Fruit fly (Drosophila melanogaster): ENCODE data around the gene CG42523.

DNA sequence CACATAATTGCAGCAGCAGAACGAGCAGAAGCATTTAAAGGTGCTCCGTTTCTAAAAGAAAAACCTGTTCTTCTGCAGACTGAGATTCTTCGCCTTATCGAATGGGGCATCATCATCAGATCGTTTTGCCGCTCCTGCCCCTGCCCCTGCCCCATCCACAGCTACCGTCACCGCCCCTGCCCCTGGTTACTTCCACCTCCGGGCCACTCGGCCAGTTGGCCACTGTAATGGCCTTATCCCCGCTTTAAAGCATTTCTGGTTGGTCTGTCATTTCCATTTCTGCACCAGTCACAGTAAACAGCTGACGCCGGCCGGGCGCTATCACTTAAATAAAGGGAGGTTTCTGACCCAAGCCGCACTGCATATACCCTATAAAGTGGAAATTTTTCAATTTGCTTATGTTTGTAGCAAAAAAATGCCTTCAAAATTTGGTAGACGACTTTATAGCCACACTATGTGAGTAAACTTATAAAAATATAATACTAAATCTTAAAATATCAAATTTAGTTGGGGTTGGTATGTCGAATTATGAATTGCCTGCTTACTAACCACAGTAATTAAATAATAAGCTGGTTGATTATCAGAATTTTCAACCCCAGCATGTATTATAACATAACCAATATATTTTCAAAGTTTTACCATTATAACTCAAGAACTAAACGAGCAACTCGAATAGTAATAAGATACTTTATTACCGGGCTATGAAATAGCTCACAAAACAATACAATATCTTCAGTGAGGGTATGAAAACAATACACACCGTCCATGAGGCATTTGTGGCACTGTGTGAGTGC lies 48.2 kb downstream of the CG42523 start:
- TF ChIP-seq Mnt (GFP tag; optimal IDR thresholded peaks at IDR 0.05) (no peak), CG33017 (tag; optimal IDR thresholded peaks at IDR 0.05) (peak; percentile 11), CG7045 (GFP tag; optimal IDR thresholded peaks at IDR 0.05) (peak; percentile 63), pad (GFP tag; optimal IDR thresholded peaks at IDR 0.05) (peak; percentile 27), kay (GFP tag; ENCODE audit: borderline replicate concordance) (peak; percentile 68), cnc (optimal IDR thresholded peaks at IDR 0.05) (no peak), cic (GFP tag; optimal IDR thresholded peaks at IDR 0.05) (no peak), CG7101 (tag; optimal IDR thresholded peaks at IDR 0.05) (peak; percentile 11)

Data from whole organism, adult.